Fruit fly (Drosophila melanogaster) whole organism: ENCODE measurements around the gene Cyp4g15.

Experiments
- CG8478 ChIP-seq: fragments of >200 bp; optimal IDR thresholded peaks from 2 replicates; lab custom pipeline; 2018; ENCODE audit warnings: inconsistent platforms
- Dll ChIP-seq: fragments of >200 bp; optimal IDR thresholded peaks from 2 replicates; lab custom pipeline; 2017
- EcR ChIP-seq, 2 experiments: fragments of >200 bp; optimal IDR thresholded peaks; 2 replicates each; lab custom pipeline; 2017; ENCODE audit warnings: missing biosample characterization in 2 of 2, missing genetic modification characterization in 2 of 2, missing genetic modification reagents in 2 of 2
- pan ChIP-seq: fragments of >200 bp; optimal IDR thresholded peaks from 2 replicates; lab custom pipeline; 2017
- psq ChIP-seq: fragments of >200 bp; optimal IDR thresholded peaks from 2 replicates; lab custom pipeline; 2017
- usp ChIP-seq: fragments of >200 bp; optimal IDR thresholded peaks from 2 replicates; lab custom pipeline; 2017; ENCODE audit warnings: missing biosample characterization, missing genetic modification characterization, mixed read lengths

Gene Cyp4g15

DNA sequence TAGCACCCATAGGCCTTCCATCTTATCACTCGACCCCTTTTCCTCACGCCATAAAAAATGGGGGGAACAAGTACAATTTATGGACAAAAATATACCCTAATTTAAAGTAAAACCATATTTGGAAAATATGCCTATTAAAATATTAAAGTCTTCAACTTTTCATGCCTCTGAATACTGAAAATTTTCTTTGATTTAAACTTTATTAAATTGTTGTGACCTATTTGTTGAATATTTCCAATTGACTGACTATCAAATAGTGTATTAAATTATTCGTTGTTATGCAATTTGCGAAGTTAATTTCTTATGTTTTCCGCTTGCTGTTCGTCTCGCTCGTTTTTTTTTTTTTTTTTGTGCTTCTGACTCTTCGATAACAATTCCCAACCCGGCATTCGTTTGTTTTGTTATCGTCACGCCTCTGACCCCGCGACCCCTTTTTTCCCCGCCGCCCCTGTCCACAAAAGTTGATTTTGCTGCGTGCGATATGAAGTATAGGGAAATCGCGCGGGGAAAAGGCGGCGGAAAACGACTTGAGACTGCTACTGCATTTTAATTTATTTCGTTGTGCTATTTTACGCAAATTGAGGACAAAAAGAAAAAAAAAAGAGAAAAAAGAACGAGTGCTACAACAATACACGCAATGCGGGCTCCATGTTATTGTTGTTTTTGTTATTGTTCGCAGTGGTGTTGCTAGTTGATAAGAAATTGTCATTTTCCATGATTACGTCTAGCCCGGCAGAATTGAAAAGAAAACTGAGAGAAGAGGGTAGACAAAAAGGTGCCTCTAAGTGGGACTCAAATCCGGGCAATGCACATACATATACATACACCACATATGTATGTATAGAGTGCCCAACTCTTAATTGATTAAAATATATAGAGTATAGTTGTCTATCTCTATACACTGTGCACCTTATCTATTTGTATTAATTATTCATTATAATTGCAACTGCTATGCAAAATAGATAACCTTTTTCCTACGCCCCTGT, 45.0 kb downstream of the Cyp4g15 start:
- TF ChIP-seq psq (lab: Kevin White, UChicago) (no peak), usp (GFP tag; lab: Kevin White, UChicago) (no peak), Dll (lab: Kevin White, UChicago) (no peak), pan (lab: Kevin White, UChicago) (no peak), EcR (GFP tag; optimal IDR thresholded peaks at IDR 0.05; lab: Kevin White, UChicago) (no peak), CG8478 (lab: Kevin White, UChicago) (no peak)

dm6 chrX:11523921-11524320, 47.1 kb downstream of the Cyp4g15 start:
- no peak for TF ChIP-seq Dll (lab: Kevin White, UChicago)
- TF ChIP-seq usp (GFP tag; lab: Kevin White, UChicago) = no peak

- TF ChIP-seq usp (GFP tag; lab: Kevin White, UChicago) (no peak), pan (lab: Kevin White, UChicago) (no peak), psq (lab: Kevin White, UChicago) (no peak)
These were observed 50.3 kb downstream of the Cyp4g15 start for dm6 chrX:11527088-11527635.

- TF ChIP-seq usp (GFP tag; lab: Kevin White, UChicago) (no peak), Dll (lab: Kevin White, UChicago) (no peak), CG8478 (lab: Kevin White, UChicago) (no peak), psq (lab: Kevin White, UChicago) (no peak), EcR (GFP tag; optimal IDR thresholded peaks at IDR 0.05; lab: Kevin White, UChicago) (no peak), pan (lab: Kevin White, UChicago) (no peak)
These were observed 51.3 kb downstream of the Cyp4g15 start for dm6 chrX:11528026-11528702.

DNA sequence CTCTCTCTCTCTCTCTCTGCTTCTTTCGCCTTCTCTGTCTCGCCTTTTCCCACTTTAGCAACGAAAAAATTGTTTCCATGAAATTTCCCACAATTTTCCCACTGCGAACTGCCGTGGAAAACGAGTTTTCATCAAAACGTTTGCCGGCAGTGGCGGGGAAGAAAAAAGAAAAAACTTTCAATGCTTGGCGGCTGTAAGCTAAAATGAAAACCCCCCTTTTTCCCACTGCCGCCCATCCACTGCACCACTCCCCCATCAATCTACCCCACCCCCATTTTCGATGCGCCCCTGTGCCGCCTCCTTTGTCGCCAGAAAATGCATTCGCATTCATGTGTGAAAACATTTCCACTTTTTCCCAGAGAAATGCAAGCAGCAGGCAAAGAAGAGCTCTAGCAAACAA, 54.4 kb downstream of the Cyp4g15 start:
- TF ChIP-seq Dll (lab: Kevin White, UChicago) (no peak), psq (lab: Kevin White, UChicago) (no peak), CG8478 (lab: Kevin White, UChicago) (no peak), EcR (GFP tag; optimal IDR thresholded peaks at IDR 0.05; lab: Kevin White, UChicago) (no peak), pan (lab: Kevin White, UChicago) (no peak), usp (GFP tag; lab: Kevin White, UChicago) (no peak)
